Worm (Caenorhabditis elegans): ENCODE measurements around the gene glr-7.

DNA sequence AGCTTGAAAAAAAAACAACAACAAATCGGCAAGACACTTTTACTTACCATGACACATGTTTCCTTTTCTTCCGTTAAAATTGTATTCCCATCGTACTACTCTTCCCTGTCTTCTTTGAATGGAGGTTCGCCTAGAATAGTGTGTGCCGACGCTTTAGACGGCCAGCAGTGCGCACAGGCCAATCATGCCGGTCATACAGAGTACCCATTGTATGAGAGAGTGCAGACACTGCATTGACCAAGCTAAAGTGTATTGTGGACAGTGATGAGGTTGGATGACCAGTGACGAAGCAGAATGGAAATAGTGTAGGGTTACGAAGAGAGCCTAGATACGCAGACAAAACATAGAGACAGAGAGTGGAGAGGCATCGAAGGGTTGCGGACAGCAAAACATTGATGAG is 17.8 kb downstream of the glr-7 start, which contains the start of gene dhhc-9:
- TF ChIP-seq flt-1 (GFP tag; IDR thresholded peaks at IDR 0.05) (no peak), F13C5.2 (tag; optimal IDR thresholded peaks at IDR 0.05) (peak; percentile 55), ama-1 (optimal IDR thresholded peaks at IDR 0.05) (no peak), tra-4 (tag; optimal IDR thresholded peaks at IDR 0.05) (no peak), scrt-1 (GFP tag; IDR thresholded peaks at IDR 0.05) (no peak), ets-7 (tag; optimal IDR thresholded peaks at IDR 0.05) (no peak), hmbx-1 (tag; optimal IDR thresholded peaks at IDR 0.05) (no peak), tbx-37 (GFP tag; conservative IDR thresholded peaks at IDR 0.05) (no peak), aly-1 (tag; optimal IDR thresholded peaks at IDR 0.05) (no peak), hmg-4 (GFP tag; optimal IDR thresholded peaks at IDR 0.05) (peak; percentile 79), tbx-11 (GFP tag; IDR thresholded peaks at IDR 0.05) (no peak), sea-1 (GFP tag; conservative IDR thresholded peaks at IDR 0.05) (no peak)
